Fruit fly (Drosophila melanogaster) whole organism, embryonic: ENCODE results near the gene CG44836.

Experiments
- Atf3 ChIP-seq: fragments of 200-800 bp; sonication (Bioruptor generic); optimal IDR thresholded peaks from 3 replicates; lab custom pipeline; 2016; ENCODE audit warnings: missing biosample characterization, missing genetic modification characterization
- BtbVII ChIP-seq: fragments of 200-800 bp; sonication (Bioruptor generic); optimal IDR thresholded peaks from 3 replicates; lab custom pipeline; 2017; ENCODE audit warnings: missing biosample characterization, mild to moderate bottlenecking, missing genetic modification characterization
- CG10147 ChIP-seq: fragments of 200-800 bp; sonication (Bioruptor generic); optimal IDR thresholded peaks from 2 replicates; lab custom pipeline; 2019; ENCODE audit warnings: missing biosample characterization, mild to moderate bottlenecking, missing genetic modification characterization, moderate library complexity
- CG10267 ChIP-seq: fragments of 200-800 bp; sonication (Bioruptor generic); optimal IDR thresholded peaks from 2 replicates; lab custom pipeline; 2018; ENCODE audit warnings: missing biosample characterization, mild to moderate bottlenecking, missing genetic modification characterization, moderate library complexity
- CG10654 ChIP-seq: fragments of 200-800 bp; sonication (Bioruptor generic); optimal IDR thresholded peaks from 2 replicates; lab custom pipeline; 2016; ENCODE audit warnings: missing biosample characterization, missing genetic modification characterization
- CG11247 ChIP-seq: fragments of 200-800 bp; sonication (Bioruptor generic); IDR thresholded peaks from 2 replicates; pipeline ENCODE4 v1.3.6; 2022; ENCODE audit warnings: missing biosample characterization, missing genetic modification characterization
- CG11398 ChIP-seq: fragments of 200-800 bp; sonication (Bioruptor generic); optimal IDR thresholded peaks from 2 replicates; lab custom pipeline; 2016; ENCODE audit warnings: missing biosample characterization, missing genetic modification characterization
- CG13894 ChIP-seq: fragments of 200-800 bp; sonication (Bioruptor generic); optimal IDR thresholded peaks from 3 replicates; lab custom pipeline; 2018; ENCODE audit warnings: missing biosample characterization, mild to moderate bottlenecking, missing genetic modification characterization, moderate library complexity
- CG14441 ChIP-seq: fragments of 200-800 bp; sonication (Bioruptor generic); IDR thresholded peaks from 2 replicates; pipeline ENCODE4 v1.3.6; 2022; ENCODE audit warnings: missing biosample characterization, missing genetic modification characterization
- CG15514 ChIP-seq: fragments of 200-800 bp; sonication (Bioruptor generic); optimal IDR thresholded peaks from 3 replicates; lab custom pipeline; 2017; ENCODE audit warnings: missing biosample characterization, missing genetic modification characterization, mild to moderate bottlenecking, moderate library complexity, missing genetic modification reagents
- CG1602 ChIP-seq: fragments of 200-800 bp; sonication (Bioruptor generic); optimal IDR thresholded peaks from 3 replicates; lab custom pipeline; 2016; ENCODE audit warnings: missing biosample characterization, missing genetic modification characterization
- CG17829 ChIP-seq: fragments of 200-800 bp; optimal IDR thresholded peaks from 2 replicates; lab custom pipeline; 2019; ENCODE audit warnings: missing biosample characterization, mild to moderate bottlenecking, missing genetic modification characterization, moderate library complexity
- CG17912 ChIP-seq: fragments of 200-800 bp; sonication (Bioruptor generic); optimal IDR thresholded peaks from 2 replicates; lab custom pipeline; 2018; ENCODE audit warnings: missing biosample characterization, mild to moderate bottlenecking, missing genetic modification characterization
- CG2120 ChIP-seq: fragments of 200-800 bp; sonication (Bioruptor generic); optimal IDR thresholded peaks from 3 replicates; lab custom pipeline; 2016; ENCODE audit warnings: missing biosample characterization, missing genetic modification characterization
- CG2199 ChIP-seq: fragments of 200-800 bp; sonication (Bioruptor generic); IDR thresholded peaks from 3 replicates; pipeline ENCODE4 v1.3.6; 2022; ENCODE audit warnings: missing biosample characterization, missing genetic modification characterization
- CG2712 ChIP-seq: fragments of 200-800 bp; optimal IDR thresholded peaks from 3 replicates; lab custom pipeline; 2019; ENCODE audit warnings: missing biosample characterization, mild to moderate bottlenecking, missing genetic modification characterization, moderate library complexity
- CG31224 ChIP-seq: fragments of 200-800 bp; sonication (Bioruptor generic); IDR thresholded peaks from 2 replicates; pipeline ENCODE4 v1.3.6; 2022; ENCODE audit warnings: missing biosample characterization, missing genetic modification characterization
- CG31388 ChIP-seq: fragments of 200-800 bp; sonication (Bioruptor generic); optimal IDR thresholded peaks from 2 replicates; lab custom pipeline; 2016; ENCODE audit warnings: missing biosample characterization, missing genetic modification characterization
- CG6791 ChIP-seq: fragments of 200-800 bp; sonication (Bioruptor generic); IDR thresholded peaks from 3 replicates; pipeline ENCODE4 v1.3.6; 2022; ENCODE audit warnings: missing biosample characterization, missing genetic modification characterization; ENCODE audit not compliant: partially characterized antibody
- CG8944 ChIP-seq: fragments of 200-800 bp; sonication (Bioruptor generic); optimal IDR thresholded peaks from 3 replicates; lab custom pipeline; 2016; ENCODE audit warnings: missing biosample characterization, missing genetic modification characterization
- D19A ChIP-seq: fragments of 200-800 bp; optimal IDR thresholded peaks from 3 replicates; lab custom pipeline; 2019; ENCODE audit warnings: missing biosample characterization, mild to moderate bottlenecking, missing genetic modification characterization, moderate library complexity
- D19B ChIP-seq: fragments of 200-800 bp; sonication (Bioruptor generic); optimal IDR thresholded peaks from 2 replicates; lab custom pipeline; 2017; ENCODE audit warnings: missing biosample characterization, mild to moderate bottlenecking, missing genetic modification characterization
- Eip74EF ChIP-seq, 2 experiments: fragments of 200-800 bp in 1 of 2; fragments of >200 bp in 1 of 2; sonication (Bioruptor generic) in 1 of 2; optimal IDR thresholded peaks; 2 replicates each; lab custom pipeline; 2017 to 2019; ENCODE audit warnings: missing biosample characterization in 2 of 2, missing genetic modification characterization in 2 of 2, mild to moderate bottlenecking in 1 of 2, moderate library complexity in 1 of 2
- Ets97D ChIP-seq: fragments of 200-800 bp; sonication (Bioruptor generic); optimal IDR thresholded peaks from 3 replicates; lab custom pipeline; 2016; ENCODE audit warnings: missing biosample characterization, missing genetic modification characterization
- H15 ChIP-seq: fragments of 200-800 bp; sonication (Bioruptor generic); IDR thresholded peaks from 3 replicates; pipeline ENCODE4 v1.3.6; 2022; ENCODE audit warnings: missing biosample characterization, missing genetic modification characterization
- H2.0 ChIP-seq: fragments of 200-800 bp; sonication (Bioruptor generic); IDR thresholded peaks from 2 replicates; pipeline ENCODE4 v1.3.6; 2022; ENCODE audit warnings: missing biosample characterization, missing genetic modification characterization
- Hmr ChIP-seq: fragments of 200-800 bp; sonication (Bioruptor generic); optimal IDR thresholded peaks from 3 replicates; lab custom pipeline; 2017; ENCODE audit warnings: mild to moderate bottlenecking, missing biosample characterization, missing genetic modification reagents, missing genetic modification characterization
- Hr51 ChIP-seq, 2 experiments: fragments of 200-800 bp; sonication (Bioruptor generic); optimal IDR thresholded peaks; 2 replicates in 1 of 2; 3 replicates in 1 of 2; lab custom pipeline; 2016 to 2018; ENCODE audit warnings: missing biosample characterization in 2 of 2, missing genetic modification characterization in 2 of 2, mild to moderate bottlenecking in 1 of 2, moderate library complexity in 1 of 2
- Lpt ChIP-seq: fragments of >200 bp; optimal IDR thresholded peaks from 2 replicates; lab custom pipeline; 2018; ENCODE audit warnings: missing biosample characterization, missing genetic modification characterization
- Med ChIP-seq: fragments of 200-800 bp; sonication (Bioruptor generic); peaks from one replicate; lab custom pipeline; 2016; ENCODE audit warnings: missing biosample characterization, missing genetic modification characterization, mild to moderate bottlenecking, inconsistent platforms, moderate library complexity
- Nf-YC ChIP-seq: fragments of 200-800 bp; optimal IDR thresholded peaks from 3 replicates; lab custom pipeline; 2019; ENCODE audit warnings: missing biosample characterization, mild to moderate bottlenecking, missing genetic modification characterization, moderate library complexity
- Poxn ChIP-seq: fragments of 200-800 bp; sonication (Bioruptor generic); IDR thresholded peaks from 2 replicates; pipeline ENCODE4 v1.3.6; 2022; ENCODE audit warnings: missing biosample characterization, missing genetic modification characterization
- Sin3A ChIP-seq: fragments of >200 bp; optimal IDR thresholded peaks from 2 replicates; lab custom pipeline; 2018
- Sox102F ChIP-seq: fragments of 200-800 bp; sonication (Bioruptor generic); optimal IDR thresholded peaks from 2 replicates; lab custom pipeline; 2018; ENCODE audit warnings: missing biosample characterization, mild to moderate bottlenecking, missing genetic modification characterization, moderate library complexity
- Ssrp ChIP-seq: fragments of 200-800 bp; sonication (Bioruptor generic); optimal IDR thresholded peaks from 2 replicates; lab custom pipeline; 2018; ENCODE audit warnings: missing biosample characterization, mild to moderate bottlenecking, missing genetic modification characterization, moderate library complexity
- bbx ChIP-seq: fragments of 200-800 bp; sonication (Bioruptor generic); IDR thresholded peaks from 2 replicates; pipeline ENCODE4 v1.3.6; 2022; ENCODE audit warnings: missing biosample characterization, missing genetic modification characterization; ENCODE audit not compliant: partially characterized antibody
- bowl ChIP-seq: fragments of 200-800 bp; sonication (Bioruptor generic); IDR thresholded peaks from 2 replicates; pipeline ENCODE4 v1.3.6; 2022; ENCODE audit warnings: missing biosample characterization, missing genetic modification characterization
- disco-r ChIP-seq: fragments of 200-800 bp; sonication (Bioruptor generic); optimal IDR thresholded peaks from 2 replicates; lab custom pipeline; 2016; ENCODE audit warnings: missing biosample characterization, missing genetic modification characterization
- dysf ChIP-seq: fragments of 200-800 bp; sonication (Bioruptor generic); IDR thresholded peaks from 3 replicates; pipeline ENCODE4 v1.3.6; 2022; ENCODE audit warnings: missing biosample characterization, missing genetic modification characterization
- fd64A ChIP-seq: fragments of 200-800 bp; sonication (Bioruptor generic); optimal IDR thresholded peaks from 3 replicates; lab custom pipeline; 2018; ENCODE audit warnings: missing biosample characterization, mild to moderate bottlenecking, missing genetic modification characterization
- fd96Cb ChIP-seq: fragments of 200-800 bp; sonication (Bioruptor generic); optimal IDR thresholded peaks from 2 replicates; lab custom pipeline; 2018; ENCODE audit warnings: missing biosample characterization, mild to moderate bottlenecking, missing genetic modification characterization, moderate library complexity
- h ChIP-seq: fragments of >200 bp; optimal IDR thresholded peaks from 2 replicates; lab custom pipeline; 2017
- hth ChIP-seq: fragments of >200 bp; optimal IDR thresholded peaks from 2 replicates; lab custom pipeline; 2017; ENCODE audit warnings: inconsistent platforms
- knrl ChIP-seq: fragments of 200-800 bp; sonication (Bioruptor generic); IDR thresholded peaks from 3 replicates; pipeline ENCODE4 v1.3.6; 2022; ENCODE audit warnings: missing biosample characterization, missing genetic modification characterization; ENCODE audit not compliant: partially characterized antibody
- pnt ChIP-seq: fragments of 200-800 bp; sonication (Bioruptor generic); optimal IDR thresholded peaks from 3 replicates; lab custom pipeline; 2016; ENCODE audit warnings: missing biosample characterization, missing genetic modification characterization
- sima ChIP-seq: fragments of 200-800 bp; sonication (Bioruptor generic); optimal IDR thresholded peaks from 2 replicates; lab custom pipeline; 2016; ENCODE audit warnings: missing biosample characterization, missing genetic modification characterization
- vfl ChIP-seq: fragments of 200-800 bp; sonication (Bioruptor generic); optimal IDR thresholded peaks from 2 replicates; lab custom pipeline; 2016; ENCODE audit warnings: missing biosample characterization, missing genetic modification characterization
- vnd ChIP-seq: fragments of 200-800 bp; sonication (Bioruptor generic); IDR thresholded peaks from 3 replicates; pipeline ENCODE4 v1.3.6; 2022; ENCODE audit warnings: missing biosample characterization, missing genetic modification characterization; ENCODE audit not compliant: partially characterized antibody
- vvl ChIP-seq: fragments of 200-800 bp; sonication (Bioruptor generic); IDR thresholded peaks from 2 replicates; pipeline ENCODE4 v1.3.6; 2022; ENCODE audit warnings: missing biosample characterization, missing genetic modification characterization
- zf30C ChIP-seq: fragments of 200-800 bp; sonication (Bioruptor generic); optimal IDR thresholded peaks from 3 replicates; lab custom pipeline; 2018; ENCODE audit warnings: missing biosample characterization, mild to moderate bottlenecking, missing genetic modification characterization

Gene CG44836

dm6 chr3L:16385880-16386584, 14.0 kb downstream of the CG44836 start, which contains the start of the genes Agpat3 and RAF2 (continued):
- peak; percentile 31 for TF ChIP-seq D19A
- TF ChIP-seq Hmr (GFP tag; lab: Kevin White, UChicago) = peak; percentile 36
- no peak for TF ChIP-seq Lpt
- TF ChIP-seq Sin3A (lab: Kevin White, UChicago) = peak; percentile 3
- TF ChIP-seq CG17829 (tag; lab: Kevin White, UChicago) = peak; percentile 46
- no peak for TF ChIP-seq h (lab: Kevin White, UChicago)
- no peak for TF ChIP-seq CG2199 (GFP tag; lab: Robert Waterston, UW)
- TF ChIP-seq bowl (GFP tag; lab: Robert Waterston, UW) = no peak
- peak; percentile 12 for TF ChIP-seq CG10654 (GFP tag; lab: Kevin White, UChicago)
- TF ChIP-seq CG1602 (GFP tag; lab: Kevin White, UChicago) = peak; percentile 64
- TF ChIP-seq disco-r (GFP tag; lab: Kevin White, UChicago) = no peak
- TF ChIP-seq zf30C (GFP tag; lab: Kevin White, UChicago) = no peak
- peak; percentile 54 for TF ChIP-seq CG10267
- TF ChIP-seq CG2712 (tag; lab: Kevin White, UChicago) = peak; percentile 59
- no peak for TF ChIP-seq CG10147 (GFP tag; lab: Kevin White, UChicago)
- peak; percentile 82 for TF ChIP-seq Med (GFP tag; lab: Kevin White, UChicago)
- peak; percentile 62; the same call in 1 of the 2 replicates for TF ChIP-seq CG14441
- peak; percentile 50 for TF ChIP-seq Ssrp (tag; lab: Kevin White, UChicago)
- no peak for TF ChIP-seq knrl
- no peak for TF ChIP-seq CG17912
- TF ChIP-seq Poxn (GFP tag; lab: Robert Waterston, UW) = no peak
- no peak for TF ChIP-seq CG31224 (GFP tag; lab: Robert Waterston, UW)
- no peak for TF ChIP-seq vnd (GFP tag; lab: Robert Waterston, UW)
- TF ChIP-seq CG31388 (GFP tag; lab: Kevin White, UChicago) = no peak
- TF ChIP-seq H2.0 (GFP tag; lab: Robert Waterston, UW) = no peak
- peak; percentile 5 to 49 for TF ChIP-seq Hr51 (GFP tag; optimal IDR thresholded peaks at IDR 0.05; lab: Kevin White, UChicago)
- no peak for TF ChIP-seq fd64A (GFP tag; lab: Kevin White, UChicago)
- TF ChIP-seq CG8944 (GFP tag; lab: Kevin White, UChicago) = peak; percentile 6
- no peak for TF ChIP-seq CG6791 (GFP tag; lab: Robert Waterston, UW)
- peak; percentile 13 for TF ChIP-seq Nf-YC (tag; lab: Kevin White, UChicago)
- no peak for TF ChIP-seq Atf3 (GFP tag; lab: Kevin White, UChicago)
- no peak; the same call in 1 of the 2 replicates for TF ChIP-seq CG11247 (GFP tag; lab: Robert Waterston, UW)
- TF ChIP-seq CG13894 (tag; lab: Kevin White, UChicago) = peak; percentile 33
- TF ChIP-seq Eip74EF (GFP tag; optimal IDR thresholded peaks at IDR 0.05; lab: Kevin White, UChicago) = no peak
- TF ChIP-seq Sox102F (GFP tag; lab: Kevin White, UChicago) = peak; percentile 46
- no peak for TF ChIP-seq bbx
- TF ChIP-seq Ets97D (GFP tag; lab: Kevin White, UChicago) = no peak
- 0 out of 3 replicates have a peak, but pooled peaks have one; percentile 13 for TF ChIP-seq H15 (GFP tag; lab: Robert Waterston, UW)
- no peak for TF ChIP-seq hth (lab: Kevin White, UChicago)
- no peak for TF ChIP-seq BtbVII
- no peak for TF ChIP-seq sima (GFP tag; lab: Kevin White, UChicago)
- no peak for TF ChIP-seq CG11398 (GFP tag; lab: Kevin White, UChicago)
- peak; percentile 47 for TF ChIP-seq CG15514 (GFP tag; lab: Kevin White, UChicago)
- no peak for TF ChIP-seq D19B (GFP tag; lab: Kevin White, UChicago)
- peak; percentile 56; the same call in 1 of the 3 replicates for TF ChIP-seq dysf (GFP tag; lab: Robert Waterston, UW)
- TF ChIP-seq pnt (GFP tag; lab: Kevin White, UChicago) = no peak
- TF ChIP-seq CG2120 = peak; percentile 34
- TF ChIP-seq vvl = peak; percentile 61
- TF ChIP-seq fd96Cb = peak; percentile 52
- TF ChIP-seq vfl (GFP tag; lab: Kevin White, UChicago) = no peak
